Worm (Caenorhabditis elegans): Measurements from ENCODE around the gene C18A11.4.

The C18A11.4 gene

DNA sequence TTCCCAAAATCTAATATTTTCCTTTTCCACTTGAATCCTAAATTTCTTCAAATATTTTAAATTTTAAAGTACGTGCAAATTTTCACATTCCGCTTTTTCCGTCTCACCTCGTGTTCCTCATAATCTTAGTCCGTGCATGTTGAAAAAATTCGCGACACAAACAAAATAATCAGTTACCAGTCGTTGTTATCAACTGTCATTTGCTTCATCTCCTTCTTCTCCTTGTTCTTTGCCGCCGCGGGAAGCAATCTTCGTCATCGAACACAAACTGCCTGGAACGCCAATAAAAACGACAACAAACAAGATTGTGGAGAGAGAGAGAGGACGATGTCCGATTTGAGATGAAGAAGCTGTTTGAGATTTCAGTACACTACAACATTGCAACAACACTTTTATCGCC, 27.6 kb upstream of the C18A11.4 start, which contains the start of gene C34D10.5 (continued):
- no peak for TF ChIP-seq nhr-6 (tag; optimal IDR thresholded peaks at IDR 0.05)
- no peak for TF ChIP-seq hmg-1.1 (GFP tag; IDR thresholded peaks at IDR 0.05)
- 0 out of 2 replicates have a peak, but pooled peaks have one; percentile 6 for TF ChIP-seq dmd-6 (GFP tag; IDR thresholded peaks at IDR 0.05)
- TF ChIP-seq T20F7.1 (GFP tag; optimal IDR thresholded peaks at IDR 0.05), result no peak
- no peak for TF ChIP-seq nhr-25 (tag; optimal IDR thresholded peaks at IDR 0.05; ENCODE audit: borderline replicate concordance, insufficient read depth)
- TF ChIP-seq nhr-41 (GFP tag; IDR thresholded peaks at IDR 0.05), result no peak
- TF ChIP-seq fkh-10 (GFP tag; optimal IDR thresholded peaks at IDR 0.05), result no peak
- no peak for TF ChIP-seq lin-38 (GFP tag; IDR thresholded peaks at IDR 0.05)
- TF ChIP-seq ctbp-1 (GFP tag; IDR thresholded peaks at IDR 0.05), result no peak
- TF ChIP-seq zag-1 (tag; optimal IDR thresholded peaks at IDR 0.05), result no peak
- no peak for TF ChIP-seq lin-39 (tag; optimal IDR thresholded peaks at IDR 0.05)
- no peak for TF ChIP-seq daf-19 (GFP tag; conservative IDR thresholded peaks at IDR 0.05)
- peak in 1 of 2 experiments; percentile 21 for TF ChIP-seq mdl-1 (tag; optimal IDR thresholded peaks at IDR 0.05)
- no peak for TF ChIP-seq D1046.2 (GFP tag; IDR thresholded peaks at IDR 0.05)
- TF ChIP-seq ceh-28 (tag; optimal IDR thresholded peaks at IDR 0.05), result peak; percentile 39
- TF ChIP-seq nhr-237 (tag; optimal IDR thresholded peaks at IDR 0.05), result no peak
- TF ChIP-seq dve-1 (tag; optimal IDR thresholded peaks at IDR 0.05; ENCODE audit: insufficient read depth), result peak; percentile 19
- TF ChIP-seq nhr-77 (tag; optimal IDR thresholded peaks at IDR 0.05), result peak; percentile 56
- no peak for TF ChIP-seq egl-43 (GFP tag; IDR thresholded peaks at IDR 0.05)
- no peak for TF ChIP-seq dmd-8 (GFP tag; IDR thresholded peaks at IDR 0.05)
- TF ChIP-seq snpc-4 (tag; optimal IDR thresholded peaks at IDR 0.05), result no peak
- no peak for TF ChIP-seq ceh-62 (tag; optimal IDR thresholded peaks at IDR 0.05)
- TF ChIP-seq pqm-1 (tag; optimal IDR thresholded peaks at IDR 0.05), result peak; percentile 6
- TF ChIP-seq nhr-102 (tag; optimal IDR thresholded peaks at IDR 0.05), result no peak
- TF ChIP-seq dmd-9 (GFP tag; IDR thresholded peaks at IDR 0.05), result no peak
- no peak for TF ChIP-seq skn-1 (tag; optimal IDR thresholded peaks at IDR 0.05)
- no peak for TF ChIP-seq lim-7 (GFP tag; IDR thresholded peaks at IDR 0.05)
- peak in 1 of 2 experiments; percentile 69 for TF ChIP-seq unc-62 (GFP tag; optimal IDR thresholded peaks at IDR 0.05 in 1 of 2)
- TF ChIP-seq unc-62 (tag; optimal IDR thresholded peaks at IDR 0.05), result no peak
- TF ChIP-seq hlh-11 (tag; optimal IDR thresholded peaks at IDR 0.05), result peak; percentile 53
- TF ChIP-seq ztf-11 (tag; optimal IDR thresholded peaks at IDR 0.05), result no peak
- TF ChIP-seq hlh-30 (tag; optimal IDR thresholded peaks at IDR 0.05; ENCODE audit: insufficient read depth), result no peak
- no peak for TF ChIP-seq fos-1 (tag; optimal IDR thresholded peaks at IDR 0.05)
- no peak for TF ChIP-seq cey-2 (tag; optimal IDR thresholded peaks at IDR 0.05; ENCODE audit: borderline replicate concordance, insufficient read depth)
- peak; percentile 33 for TF ChIP-seq mxl-3 (GFP tag; optimal IDR thresholded peaks at IDR 0.05)
- TF ChIP-seq dpl-1 (GFP tag; optimal IDR thresholded peaks at IDR 0.05), result no peak
- TF ChIP-seq mes-2 (tag; optimal IDR thresholded peaks at IDR 0.05; ENCODE audit: poor library complexity, severe bottlenecking), result no peak
- no peak for TF ChIP-seq ztf-7 (tag; optimal IDR thresholded peaks at IDR 0.05)
- TF ChIP-seq php-3 (GFP tag; IDR thresholded peaks at IDR 0.05), result no peak
- no peak for TF ChIP-seq mxl-2 (GFP tag; conservative IDR thresholded peaks at IDR 0.05)
- no peak for TF ChIP-seq set-16 (GFP tag; IDR thresholded peaks at IDR 0.05)
- no peak for TF ChIP-seq ZK337.2 (GFP tag; IDR thresholded peaks at IDR 0.05)
- peak in 1 of 2 experiments; percentile 16 for TF ChIP-seq lsy-2 (tag; optimal IDR thresholded peaks at IDR 0.05)
- no peak for TF ChIP-seq attf-4 (tag; optimal IDR thresholded peaks at IDR 0.05)
- TF ChIP-seq T26A8.4 (GFP tag; IDR thresholded peaks at IDR 0.05), result no peak
- TF ChIP-seq aly-2 (tag; optimal IDR thresholded peaks at IDR 0.05), result no peak
- TF ChIP-seq lin-13 (GFP tag; optimal IDR thresholded peaks at IDR 0.05), result no peak
- no peak for TF ChIP-seq daf-8 (GFP tag; IDR thresholded peaks at IDR 0.05)
- no peak for TF ChIP-seq F26F4.8 (GFP tag; conservative IDR thresholded peaks at IDR 0.05)
- TF ChIP-seq daf-16 (GFP tag; optimal IDR thresholded peaks at IDR 0.05), result no peak
- TF ChIP-seq daf-16 (tag; optimal IDR thresholded peaks at IDR 0.05), result peak; percentile 68
- TF ChIP-seq jun-1 (tag; optimal IDR thresholded peaks at IDR 0.05), result no peak

Data from whole organism, L4 larva.